Fruit fly (Drosophila melanogaster): ENCODE data around the gene Elp4.

dm6 chr2L:5507082-5507481 is 16.9 kb upstream of the Elp4 start:
- TF ChIP-seq Rel (GFP tag; optimal IDR thresholded peaks at IDR 0.05) (no peak), Rel (tag; optimal IDR thresholded peaks at IDR 0.05) (no peak), sv (GFP tag; optimal IDR thresholded peaks at IDR 0.05) (no peak), lola (GFP tag; optimal IDR thresholded peaks at IDR 0.05) (no peak), HLH106 (tag; optimal IDR thresholded peaks at IDR 0.05) (no peak), CG32264 (GFP tag; optimal IDR thresholded peaks at IDR 0.05) (no peak)
